Worm (Caenorhabditis elegans) whole organism, midembryonic: ENCODE data around the gene F21C10.4.

ENCODE experiments used
- T22C8.4 ChIP-seq: fragments of 200-800 bp; sonication (Bioruptor generic); IDR thresholded peaks from 2 replicates; pipeline ENCODE4 v1.3.6; 2022; ENCODE audit warnings: missing genetic modification characterization, missing compliant biosample characterization
- cog-1 ChIP-seq: sonication (generic microtip); optimal IDR thresholded peaks from 2 replicates; lab custom pipeline; 2016; ENCODE audit warnings: missing genetic modification characterization, missing compliant biosample characterization
- flt-1 ChIP-seq: fragments of 200-800 bp; sonication (Bioruptor generic); IDR thresholded peaks from 2 replicates; pipeline ENCODE4 v1.3.6; 2022; ENCODE audit warnings: missing genetic modification characterization, missing compliant biosample characterization
- klf-2 ChIP-seq: fragments of 200-800 bp; sonication (Bioruptor generic); conservative IDR thresholded peaks from 2 replicates; pipeline ENCODE4 v1.3.6; 2022; ENCODE audit warnings: missing genetic modification reagents, missing genetic modification characterization, missing compliant biosample characterization
- med-1 ChIP-seq: sonication (generic microtip); optimal IDR thresholded peaks from 2 replicates; lab custom pipeline; 2017; ENCODE audit warnings: missing genetic modification characterization, mild to moderate bottlenecking, missing compliant biosample characterization, antibody characterized with exemption, missing genetic modification reagents; ENCODE audit not compliant: insufficient read depth
- ref-1 ChIP-seq: fragments of 200-800 bp; sonication (Bioruptor generic); conservative IDR thresholded peaks from 2 replicates; pipeline ENCODE4 v1.3.6; 2022; ENCODE audit warnings: missing genetic modification reagents, missing genetic modification characterization, missing compliant biosample characterization
- tab-1 ChIP-seq: fragments of 200-800 bp; sonication (Bioruptor generic); IDR thresholded peaks from 2 replicates; pipeline ENCODE4 v1.3.6; 2022; ENCODE audit warnings: missing genetic modification characterization, missing compliant biosample characterization
- ztf-23 ChIP-seq: fragments of 200-800 bp; sonication (Bioruptor generic); IDR thresholded peaks from 2 replicates; pipeline ENCODE4 v1.3.6; 2022; ENCODE audit warnings: missing genetic modification reagents, missing genetic modification characterization, missing compliant biosample characterization
- ztf-29 ChIP-seq: fragments of 200-800 bp; sonication (Bioruptor generic); IDR thresholded peaks from 2 replicates; pipeline ENCODE4 v1.3.6; 2022; ENCODE audit warnings: missing genetic modification reagents, missing genetic modification characterization, missing compliant biosample characterization

F21C10.4 gene

DNA sequence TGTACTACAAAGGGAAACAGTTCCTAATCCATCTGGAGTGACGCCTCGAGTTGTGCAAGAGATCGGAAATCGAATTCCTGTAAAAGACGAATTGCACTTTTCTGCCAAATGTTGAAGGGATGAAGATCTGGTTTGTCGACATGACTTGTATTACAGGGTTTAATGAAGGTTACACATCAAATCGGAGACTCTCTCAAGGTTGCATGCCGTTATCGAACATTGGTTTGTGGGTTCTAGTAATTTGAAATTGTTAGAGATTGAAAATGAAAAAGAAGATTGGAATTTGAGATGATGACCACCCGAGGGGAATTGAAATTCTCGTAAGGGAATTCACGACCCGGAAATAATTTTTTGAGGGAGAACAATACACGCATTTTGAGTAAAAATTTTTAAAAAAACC lies 39.9 kb downstream of the F21C10.4 start:
- TF ChIP-seq ztf-29 (GFP tag; lab: Robert Waterston, UW): no peak
- TF ChIP-seq T22C8.4 (GFP tag; lab: Robert Waterston, UW): no peak
- no peak for TF ChIP-seq tab-1 (GFP tag; lab: Robert Waterston, UW)
- no peak for TF ChIP-seq ztf-23 (GFP tag; lab: Robert Waterston, UW)
- no peak for TF ChIP-seq flt-1
- TF ChIP-seq ref-1 (GFP tag; lab: Robert Waterston, UW): no peak
- no peak for TF ChIP-seq klf-2
- no peak for TF ChIP-seq med-1 (GFP tag; lab: Kevin White, UChicago)
- no peak for TF ChIP-seq cog-1 (tag; lab: Kevin White, UChicago)

DNA sequence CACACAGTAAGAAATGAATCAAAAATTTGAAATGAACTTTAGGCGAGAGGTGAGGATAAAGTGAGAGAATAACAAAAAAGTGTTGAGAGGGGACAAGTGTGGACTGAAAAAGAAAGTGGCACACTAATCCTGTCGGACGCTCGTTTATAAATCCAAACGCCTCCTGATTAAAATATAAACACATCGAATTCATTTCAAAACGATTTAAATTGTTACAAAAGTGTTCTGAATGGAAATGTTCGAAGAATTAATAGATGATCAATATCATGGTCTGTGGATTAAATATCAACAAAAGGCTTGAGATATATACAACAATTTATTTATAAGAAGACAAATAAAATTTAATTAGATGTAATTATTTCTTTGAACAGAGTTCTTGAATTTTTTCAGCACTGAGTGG lies 41.7 kb downstream of the F21C10.4 start, which contains the start of gene B0222.11:
TSS of gene B0222.11 (minus strand) at position 101 of the 400 bp plus-strand sequence.
- TF ChIP-seq T22C8.4 (GFP tag; lab: Robert Waterston, UW) (no peak), med-1 (GFP tag; lab: Kevin White, UChicago) (no peak), tab-1 (GFP tag; lab: Robert Waterston, UW) (no peak), klf-2 (no peak), ztf-29 (GFP tag; lab: Robert Waterston, UW) (no peak), ztf-23 (GFP tag; lab: Robert Waterston, UW) (no peak), cog-1 (tag; lab: Kevin White, UChicago) (no peak), ref-1 (GFP tag; lab: Robert Waterston, UW) (no peak), flt-1 (no peak)

DNA sequence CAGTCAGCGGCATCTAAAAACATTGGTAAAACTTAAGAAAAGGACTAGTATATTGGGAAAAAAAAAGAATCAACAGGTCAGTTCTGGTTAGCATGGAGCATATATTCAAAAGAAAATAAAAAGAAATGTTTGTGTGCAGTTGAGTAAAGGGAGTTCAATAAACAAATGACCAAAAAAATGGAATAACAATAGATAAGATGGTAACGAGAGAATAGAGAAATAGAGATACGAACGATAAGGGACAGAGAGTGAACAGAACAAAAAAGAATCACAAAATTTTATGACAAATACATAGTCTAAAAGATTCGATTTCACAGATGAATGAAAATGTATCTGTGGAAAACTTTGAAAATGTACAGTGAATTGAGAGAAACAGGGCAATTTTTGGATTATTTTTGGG lies 46.6 kb downstream of the F21C10.4 start, which contains the start of gene gad-3:
TSS of gene gad-3 (minus strand) at position 17 of the 400 bp plus-strand sequence.
- TF ChIP-seq cog-1 (tag; lab: Kevin White, UChicago): no peak
- TF ChIP-seq flt-1: no peak
- no peak for TF ChIP-seq ztf-29 (GFP tag; lab: Robert Waterston, UW)
- no peak for TF ChIP-seq med-1 (GFP tag; lab: Kevin White, UChicago)
- no peak for TF ChIP-seq tab-1 (GFP tag; lab: Robert Waterston, UW)
- TF ChIP-seq ref-1 (GFP tag; lab: Robert Waterston, UW): no peak
- TF ChIP-seq klf-2: no peak
- TF ChIP-seq ztf-23 (GFP tag; lab: Robert Waterston, UW): no peak

DNA sequence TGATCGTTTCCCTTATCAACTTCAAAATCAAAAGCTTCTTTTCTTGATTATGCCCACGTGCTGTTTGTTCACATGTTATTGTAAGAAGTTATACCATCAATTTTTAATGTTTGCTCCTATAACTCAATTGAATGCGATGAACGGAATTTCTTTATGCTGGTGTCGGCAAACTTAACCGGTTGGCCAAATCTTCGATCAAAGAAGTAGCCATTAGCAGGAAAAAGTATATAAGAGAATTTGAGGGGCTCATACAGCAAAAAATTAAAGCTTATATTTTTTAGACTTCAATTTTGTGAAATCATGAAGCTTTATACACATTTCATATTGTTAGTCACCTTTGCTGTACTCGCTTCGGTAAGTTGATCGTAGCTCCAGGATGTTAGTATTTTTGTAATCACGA lies 47.4 kb downstream of the F21C10.4 start, which contains the start of gene pqn-16:
TSS of gene pqn-16 (plus strand) at position 301 of the 400 bp plus-strand sequence.
- TF ChIP-seq cog-1 (tag; lab: Kevin White, UChicago) (no peak), ztf-29 (GFP tag; lab: Robert Waterston, UW) (no peak), T22C8.4 (GFP tag; lab: Robert Waterston, UW) (no peak)

- TF ChIP-seq ref-1 (GFP tag; lab: Robert Waterston, UW) (no peak), cog-1 (tag; lab: Kevin White, UChicago) (peak; percentile 68), ztf-23 (GFP tag; lab: Robert Waterston, UW) (peak; percentile 72; the same call in 1 of the 2 replicates), med-1 (GFP tag; lab: Kevin White, UChicago) (peak; percentile 6), klf-2 (no peak), tab-1 (GFP tag; lab: Robert Waterston, UW) (peak; percentile 78), T22C8.4 (GFP tag; lab: Robert Waterston, UW) (peak; percentile 78)
Observed at ce11 chrV:9175218-9175837, 48.9 kb downstream of the F21C10.4 start, which contains the start of gene spas-1. Gene spas-1 (plus strand): TSS chrV:9175789.
